Worm (Caenorhabditis elegans): Measurements from ENCODE around the gene gas-1.

- TF ChIP-seq rpc-1 (optimal IDR thresholded peaks at IDR 0.05): no peak
- TF ChIP-seq rpc-1 (tag; optimal IDR thresholded peaks at IDR 0.05): no peak
- no peak for TF ChIP-seq madf-10 (tag; optimal IDR thresholded peaks at IDR 0.05)
- TF ChIP-seq pha-4 (tag; optimal IDR thresholded peaks at IDR 0.05): no peak
- TF ChIP-seq lin-35 (GFP tag; optimal IDR thresholded peaks at IDR 0.05): no peak
- no peak for TF ChIP-seq aptf-2 (GFP tag; conservative IDR thresholded peaks at IDR 0.05)
- no peak for TF ChIP-seq let-607 (tag; optimal IDR thresholded peaks at IDR 0.05)
- no peak for TF ChIP-seq dpl-1 (GFP tag; optimal IDR thresholded peaks at IDR 0.05)
- TF ChIP-seq snpc-4 (GFP tag; optimal IDR thresholded peaks at IDR 0.05): no peak
- TF ChIP-seq snpc-4 (tag; optimal IDR thresholded peaks at IDR 0.05): no peak
- TF ChIP-seq madf-8 (GFP tag; conservative IDR thresholded peaks at IDR 0.05): no peak
- no peak for TF ChIP-seq pbrm-1 (GFP tag; IDR thresholded peaks at IDR 0.05)
- no peak for TF ChIP-seq fkh-3 (tag; optimal IDR thresholded peaks at IDR 0.05)
- no peak for TF ChIP-seq unc-62 (GFP tag; optimal IDR thresholded peaks at IDR 0.05)
- TF ChIP-seq attf-5 (GFP tag; optimal IDR thresholded peaks at IDR 0.05): no peak
Measured at ce11 chrX:15628945-15629344, 38.7 kb upstream of the gas-1 start.
